Fruit fly (Drosophila melanogaster) S2 (cell line): ENCODE results near the gene Klp61F.

Experiments used
- CG8478 ChIP-seq: fragments of >200 bp; optimal IDR thresholded peaks from 2 replicates; lab custom pipeline; 2018
- CTCF ChIP-seq, 2 experiments: fragments of >200 bp; optimal IDR thresholded peaks; 2 replicates each; lab custom pipeline; 2018

- no peak for TF ChIP-seq CG8478
- TF ChIP-seq CTCF (optimal IDR thresholded peaks at IDR 0.05; lab: Kevin White, UChicago) = no peak
These were observed 45.2 kb downstream of the Klp61F start, which contains the start of gene mwh for dm6 chr3L:1200357-1201051.
